Worm (Caenorhabditis elegans) whole organism, L1 larva: Measurements from ENCODE around the gene col-99.
A peak's percentile ranks its signal among the peaks of the same experiment; 100 is the strongest.

Experiments
- C04F5.9 ChIP-seq: sonication (generic microtip); optimal IDR thresholded peaks from 2 replicates; lab custom pipeline; 2016; ENCODE audit warnings: missing genetic modification characterization, missing compliant biosample characterization
- C34B4.2 ChIP-seq: sonication (generic microtip); optimal IDR thresholded peaks from 2 replicates; lab custom pipeline; 2017; ENCODE audit warnings: mild to moderate bottlenecking, missing genetic modification characterization, missing compliant biosample characterization
- F16B12.6 ChIP-seq: fragments of 150-350 bp; optimal IDR thresholded peaks from 2 replicates; lab custom pipeline; 2014; ENCODE audit warnings: missing biosample characterization, missing genetic modification characterization
- aha-1 ChIP-seq: fragments of 150-350 bp; optimal IDR thresholded peaks from 2 replicates; lab custom pipeline; 2014; ENCODE audit warnings: missing biosample characterization, missing genetic modification characterization
- blmp-1 ChIP-seq: fragments of 150-350 bp; optimal IDR thresholded peaks from 2 replicates; lab custom pipeline; 2014; ENCODE audit warnings: missing biosample characterization, missing genetic modification characterization
- ceh-88 ChIP-seq: fragments of 200-800 bp; sonication (Bioruptor generic); IDR thresholded peaks from 2 replicates; pipeline ENCODE4 v1.3.6; 2022; ENCODE audit warnings: missing genetic modification characterization, missing compliant biosample characterization
- ceh-90 ChIP-seq: sonication (generic microtip); optimal IDR thresholded peaks from 2 replicates; lab custom pipeline; 2016; ENCODE audit warnings: missing genetic modification characterization, missing compliant biosample characterization
- dsc-1 ChIP-seq: sonication (generic microtip); optimal IDR thresholded peaks from 2 replicates; lab custom pipeline; 2016; ENCODE audit warnings: mild to moderate bottlenecking, missing genetic modification characterization, missing compliant biosample characterization
- efl-1 ChIP-seq, 4 experiments: fragments of 150-350 bp; optimal IDR thresholded peaks in 3 of 4; peaks in 1 of 4; 1 replicate in 1 of 4; 2 replicates in 3 of 4; lab custom pipeline; 2014; ENCODE audit warnings: missing biosample characterization in 2 of 4, missing genetic modification characterization in 2 of 4, missing genetic modification reagents in 2 of 4
- efl-3 ChIP-seq: fragments of 200-800 bp; sonication (Bioruptor generic); optimal IDR thresholded peaks from 2 replicates; lab custom pipeline; 2018; ENCODE audit warnings: mild to moderate bottlenecking, missing genetic modification characterization, missing compliant biosample characterization
- egl-13 ChIP-seq: sonication (generic microtip); optimal IDR thresholded peaks from 2 replicates; lab custom pipeline; 2016; ENCODE audit warnings: missing genotype, missing genetic modification reagents, missing genetic modification characterization, missing compliant biosample characterization
- fkh-10 ChIP-seq: sonication (generic microtip); optimal IDR thresholded peaks from 2 replicates; lab custom pipeline; 2017; ENCODE audit warnings: missing biosample characterization, missing genetic modification reagents, missing genetic modification characterization
- fkh-4 ChIP-seq: sonication (generic microtip); optimal IDR thresholded peaks from 2 replicates; lab custom pipeline; 2016; ENCODE audit warnings: missing compliant biosample characterization, missing genetic modification characterization, borderline replicate concordance
- fkh-8 ChIP-seq: sonication (generic microtip); optimal IDR thresholded peaks from 2 replicates; lab custom pipeline; 2016; ENCODE audit warnings: mild to moderate bottlenecking, missing genetic modification characterization, missing compliant biosample characterization
- fos-1 ChIP-seq: fragments of 150-350 bp; optimal IDR thresholded peaks from 2 replicates; lab custom pipeline; 2014; ENCODE audit warnings: missing biosample characterization, missing genetic modification characterization
- grh-1 ChIP-seq: fragments of 200-800 bp; sonication (Bioruptor generic); IDR thresholded peaks from 2 replicates; pipeline ENCODE4 v1.3.6; 2022; ENCODE audit warnings: missing genetic modification reagents, missing genetic modification characterization, missing compliant biosample characterization
- hpl-2 ChIP-seq: fragments of 150-350 bp; optimal IDR thresholded peaks from 2 replicates; lab custom pipeline; 2014; ENCODE audit warnings: missing biosample characterization, missing genetic modification reagents, missing genetic modification characterization
- irx-1 ChIP-seq: sonication (generic microtip); optimal IDR thresholded peaks from 2 replicates; lab custom pipeline; 2016; ENCODE audit warnings: missing genetic modification characterization, missing compliant biosample characterization
- isw-1 ChIP-seq: fragments of 200-800 bp; sonication (Bioruptor generic); IDR thresholded peaks from 2 replicates; pipeline ENCODE4 v1.3.6; 2022; ENCODE audit warnings: missing genetic modification characterization, missing compliant biosample characterization
- jun-1 ChIP-seq: fragments of 150-350 bp; optimal IDR thresholded peaks from 2 replicates; lab custom pipeline; 2014; ENCODE audit warnings: missing biosample characterization, missing genetic modification reagents, missing genetic modification characterization
- lin-13 ChIP-seq: fragments of 150-350 bp; optimal IDR thresholded peaks from 2 replicates; lab custom pipeline; 2014; ENCODE audit warnings: missing biosample characterization, missing genetic modification reagents, missing genetic modification characterization
- lin-14 ChIP-seq: fragments of 200-800 bp; sonication (Bioruptor generic); optimal IDR thresholded peaks from 2 replicates; lab custom pipeline; 2018; ENCODE audit warnings: mild to moderate bottlenecking, missing genetic modification characterization, moderate library complexity, missing compliant biosample characterization
- lin-39 ChIP-seq: fragments of 150-350 bp; optimal IDR thresholded peaks from 2 replicates; lab custom pipeline; 2014; ENCODE audit warnings: missing biosample characterization, missing genetic modification reagents, missing genetic modification characterization
- mab-9 ChIP-seq: fragments of 200-800 bp; sonication (Bioruptor generic); IDR thresholded peaks from 2 replicates; pipeline ENCODE4 v1.3.6; 2022; ENCODE audit warnings: missing genetic modification reagents, missing genetic modification characterization, missing compliant biosample characterization
- mdl-1 ChIP-seq, 2 experiments: fragments of 150-350 bp; optimal IDR thresholded peaks; 2 replicates each; lab custom pipeline; 2014 to 2017; ENCODE audit warnings: missing biosample characterization in 2 of 2, missing genetic modification characterization in 2 of 2, inconsistent platforms in 1 of 2
- mef-2 ChIP-seq: fragments of 150-350 bp; optimal IDR thresholded peaks from 2 replicates; lab custom pipeline; 2014; ENCODE audit warnings: missing biosample characterization, missing genetic modification characterization
- nhr-71 ChIP-seq: sonication (generic microtip); optimal IDR thresholded peaks from 2 replicates; lab custom pipeline; 2016; ENCODE audit warnings: mild to moderate bottlenecking, missing genetic modification characterization, moderate library complexity, missing compliant biosample characterization
- nhr-76 ChIP-seq: sonication (generic microtip); optimal IDR thresholded peaks from 2 replicates; lab custom pipeline; 2017; ENCODE audit warnings: missing biosample characterization, missing genetic modification characterization
- nhr-77 ChIP-seq: fragments of 150-350 bp; optimal IDR thresholded peaks from 2 replicates; lab custom pipeline; 2014; ENCODE audit warnings: missing biosample characterization, missing genetic modification characterization
- nhr-84 ChIP-seq: sonication (generic microtip); optimal IDR thresholded peaks from 2 replicates; lab custom pipeline; 2017; ENCODE audit warnings: missing biosample characterization, missing genetic modification characterization
- nhr-85 ChIP-seq: sonication (generic microtip); peaks from one replicate; lab custom pipeline; 2016; ENCODE audit warnings: missing genetic modification characterization, inconsistent platforms, missing compliant biosample characterization
- pag-3 ChIP-seq: sonication (generic microtip); optimal IDR thresholded peaks from 2 replicates; lab custom pipeline; 2017; ENCODE audit warnings: missing genetic modification characterization, mild to moderate bottlenecking, missing compliant biosample characterization, antibody characterized with exemption, borderline replicate concordance; ENCODE audit not compliant: insufficient read depth
- pax-3 ChIP-seq: fragments of 200-800 bp; sonication (Bioruptor generic); optimal IDR thresholded peaks from 2 replicates; lab custom pipeline; 2018; ENCODE audit warnings: mild to moderate bottlenecking, missing genetic modification characterization, moderate library complexity, missing compliant biosample characterization
- rnt-1 ChIP-seq: sonication (generic microtip); optimal IDR thresholded peaks from 2 replicates; lab custom pipeline; 2016; ENCODE audit warnings: mild to moderate bottlenecking, missing genetic modification characterization, moderate library complexity, missing compliant biosample characterization
- skn-1 ChIP-seq: fragments of 150-350 bp; optimal IDR thresholded peaks from 2 replicates; lab custom pipeline; 2014; ENCODE audit warnings: missing biosample characterization, missing genetic modification characterization
- snu-23 ChIP-seq: sonication (generic microtip); optimal IDR thresholded peaks from 2 replicates; lab custom pipeline; 2016; ENCODE audit warnings: missing genetic modification characterization, missing compliant biosample characterization
- sox-4 ChIP-seq: sonication (generic microtip); optimal IDR thresholded peaks from 2 replicates; lab custom pipeline; 2016; ENCODE audit warnings: missing genetic modification characterization, missing compliant biosample characterization
- sptf-1 ChIP-seq: fragments of 150-350 bp; optimal IDR thresholded peaks from 2 replicates; lab custom pipeline; 2014; ENCODE audit warnings: missing biosample characterization, missing genetic modification characterization
- sup-37 ChIP-seq: fragments of 200-800 bp; sonication (Bioruptor generic); optimal IDR thresholded peaks from 2 replicates; lab custom pipeline; 2018; ENCODE audit warnings: mild to moderate bottlenecking, missing genetic modification characterization, missing compliant biosample characterization
- swsn-7 ChIP-seq: sonication (generic microtip); optimal IDR thresholded peaks from 2 replicates; lab custom pipeline; 2016; ENCODE audit warnings: missing genetic modification characterization, missing compliant biosample characterization
- tlp-1 ChIP-seq: fragments of 150-350 bp; optimal IDR thresholded peaks from 2 replicates; lab custom pipeline; 2014; ENCODE audit warnings: missing biosample characterization, missing genetic modification characterization
- unc-130 ChIP-seq: fragments of 150-350 bp; optimal IDR thresholded peaks from 2 replicates; lab custom pipeline; 2017; ENCODE audit warnings: missing biosample characterization, missing genetic modification characterization, inconsistent platforms
- unc-30 ChIP-seq: sonication (generic microtip); optimal IDR thresholded peaks from 2 replicates; lab custom pipeline; 2017; ENCODE audit warnings: missing biosample characterization, missing genetic modification characterization
- unc-86 ChIP-seq: sonication (generic microtip); optimal IDR thresholded peaks from 2 replicates; lab custom pipeline; 2016; ENCODE audit warnings: missing genetic modification characterization, missing compliant biosample characterization
- unc-98 ChIP-seq: fragments of 200-800 bp; sonication (Bioruptor generic); IDR thresholded peaks from 2 replicates; pipeline ENCODE4 v1.3.6; 2022; ENCODE audit warnings: missing genetic modification characterization, missing compliant biosample characterization
- zag-1 ChIP-seq: fragments of 150-350 bp; optimal IDR thresholded peaks from 2 replicates; lab custom pipeline; 2014; ENCODE audit warnings: missing biosample characterization, missing genetic modification characterization
- zip-4 ChIP-seq: fragments of 200-800 bp; sonication (Bioruptor generic); optimal IDR thresholded peaks from 2 replicates; lab custom pipeline; 2018; ENCODE audit warnings: mild to moderate bottlenecking, missing genetic modification characterization, moderate library complexity, missing compliant biosample characterization
- ztf-4 ChIP-seq: fragments of 150-350 bp; optimal IDR thresholded peaks from 2 replicates; lab custom pipeline; 2014; ENCODE audit warnings: missing biosample characterization, missing genetic modification characterization

The col-99 gene

DNA sequence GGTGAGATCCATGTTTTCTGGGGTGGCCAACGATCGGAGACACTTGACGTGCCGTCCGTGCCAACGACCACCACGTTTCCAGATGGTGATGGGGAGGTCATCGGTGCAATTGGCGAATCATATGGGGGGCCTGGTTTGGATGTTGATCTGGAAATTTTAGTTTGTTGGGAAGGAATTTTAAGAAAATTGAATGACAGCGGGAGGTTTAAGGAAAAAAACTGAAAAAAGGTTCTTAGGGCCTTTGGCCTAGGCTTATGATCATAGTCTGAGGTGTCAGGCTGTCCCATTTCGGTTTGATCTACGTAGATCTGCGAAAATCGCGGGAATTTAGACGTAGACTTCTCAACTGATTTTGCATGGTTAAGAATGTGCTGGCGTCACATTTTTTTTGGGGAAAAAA is at the start of gene col-99:
TSS of gene col-99 (minus strand) at position 101 of the 400 bp plus-strand sequence.
- TF ChIP-seq nhr-85 (tag; lab: Kevin White, UChicago) (no peak), unc-30 (tag; lab: Kevin White, UChicago) (no peak), ztf-4 (tag; lab: Kevin White, UChicago) (no peak), nhr-71 (tag; lab: Kevin White, UChicago) (no peak), jun-1 (tag; lab: Kevin White, UChicago) (no peak), efl-1 (optimal IDR thresholded peaks at IDR 0.05; lab: Kevin White, UChicago) (no peak), efl-1 (GFP tag; optimal IDR thresholded peaks at IDR 0.05 in 1 of 2; lab: Kevin White, UChicago) (no peak), sptf-1 (no peak), pag-3 (tag; lab: Kevin White, UChicago) (no peak)

ce11 chrIV:194442-194841 is 46.7 kb upstream of the col-99 start, which contains the start of gene csn-3:
Gene csn-3, plus strand, starts transcription at chrIV:194742.
- no peak for TF ChIP-seq tlp-1 (tag; lab: Kevin White, UChicago)
- TF ChIP-seq, all 84 proteins: peak for 0

- TF ChIP-seq F16B12.6: peak; percentile 46
- peak; percentile 75 for TF ChIP-seq ceh-88 (GFP tag; lab: Robert Waterston, UW)
- TF ChIP-seq zag-1 (tag; lab: Kevin White, UChicago): no peak
- TF ChIP-seq nhr-77 (tag; lab: Kevin White, UChicago): peak; percentile 50
- no peak for TF ChIP-seq nhr-84
- peak; percentile 95 for TF ChIP-seq ceh-90 (tag; lab: Kevin White, UChicago)
- peak; percentile 33 for TF ChIP-seq fos-1
- peak; percentile 79 for TF ChIP-seq isw-1
- TF ChIP-seq dsc-1 (tag; lab: Kevin White, UChicago): peak; percentile 93
- TF ChIP-seq pax-3 (tag; lab: Kevin White, UChicago): peak; percentile 92
- TF ChIP-seq lin-39 (tag; lab: Kevin White, UChicago): peak; percentile 73
- TF ChIP-seq hpl-2 (GFP tag; lab: Kevin White, UChicago): no peak
- peak; percentile 84 for TF ChIP-seq lin-13
- peak; percentile 89 for TF ChIP-seq swsn-7 (tag; lab: Kevin White, UChicago)
- no peak for TF ChIP-seq C34B4.2 (tag; lab: Kevin White, UChicago)
- TF ChIP-seq jun-1 (tag; lab: Kevin White, UChicago): peak; percentile 46
- TF ChIP-seq fkh-10 (GFP tag; lab: Kevin White, UChicago): peak; percentile 44
- TF ChIP-seq unc-30 (tag; lab: Kevin White, UChicago): no peak
- TF ChIP-seq ztf-4 (tag; lab: Kevin White, UChicago): peak; percentile 13
- peak; percentile 99 for TF ChIP-seq rnt-1
- no peak for TF ChIP-seq lin-14
- peak; percentile 94 for TF ChIP-seq nhr-71 (tag; lab: Kevin White, UChicago)
- TF ChIP-seq sptf-1: no peak
- TF ChIP-seq grh-1 (GFP tag; lab: Robert Waterston, UW): peak; percentile 58
- TF ChIP-seq nhr-76 (tag; lab: Kevin White, UChicago): no peak
- peak; percentile 71; the same call in 1 of the 2 replicates for TF ChIP-seq mab-9 (GFP tag; lab: Robert Waterston, UW)
- TF ChIP-seq C04F5.9: peak; percentile 91
- peak; percentile 97 for TF ChIP-seq irx-1 (tag; lab: Kevin White, UChicago)
- TF ChIP-seq aha-1: no peak
- no peak for TF ChIP-seq mef-2 (tag; lab: Kevin White, UChicago)
- TF ChIP-seq fkh-8 (tag; lab: Kevin White, UChicago): peak; percentile 93
- TF ChIP-seq sup-37 (GFP tag; lab: Kevin White, UChicago): peak; percentile 9
- peak; percentile 90 for TF ChIP-seq sox-4
- peak; percentile 96 for TF ChIP-seq fkh-4 (tag; lab: Kevin White, UChicago)
- TF ChIP-seq skn-1 (tag; lab: Kevin White, UChicago): peak; percentile 78
- no peak for TF ChIP-seq efl-3 (GFP tag; lab: Kevin White, UChicago)
- peak; percentile 62 for TF ChIP-seq unc-130 (tag; lab: Kevin White, UChicago)
- TF ChIP-seq unc-98 (GFP tag; lab: Robert Waterston, UW): peak; percentile 82
- TF ChIP-seq snu-23 (GFP tag; lab: Kevin White, UChicago): peak; percentile 91
- TF ChIP-seq unc-86: peak; percentile 81
- TF ChIP-seq mdl-1 (tag; optimal IDR thresholded peaks at IDR 0.05; lab: Kevin White, UChicago): peak in 1 of 2 experiments; percentile 56
- peak; percentile 95 for TF ChIP-seq egl-13 (tag; lab: Kevin White, UChicago)
- TF ChIP-seq tlp-1 (tag; lab: Kevin White, UChicago): no peak
- peak; percentile 50 for TF ChIP-seq blmp-1 (tag; lab: Kevin White, UChicago)
- TF ChIP-seq zip-4 (GFP tag; lab: Kevin White, UChicago): peak; percentile 70
Observed at ce11 chrIV:192046-192445, 44.3 kb upstream of the col-99 start, which contains the start of gene Y38C1AA.12. Gene Y38C1AA.12, plus strand, starts transcription at chrIV:192256.
